Worm (Caenorhabditis elegans): ENCODE data around the gene C04G2.10.

DNA sequence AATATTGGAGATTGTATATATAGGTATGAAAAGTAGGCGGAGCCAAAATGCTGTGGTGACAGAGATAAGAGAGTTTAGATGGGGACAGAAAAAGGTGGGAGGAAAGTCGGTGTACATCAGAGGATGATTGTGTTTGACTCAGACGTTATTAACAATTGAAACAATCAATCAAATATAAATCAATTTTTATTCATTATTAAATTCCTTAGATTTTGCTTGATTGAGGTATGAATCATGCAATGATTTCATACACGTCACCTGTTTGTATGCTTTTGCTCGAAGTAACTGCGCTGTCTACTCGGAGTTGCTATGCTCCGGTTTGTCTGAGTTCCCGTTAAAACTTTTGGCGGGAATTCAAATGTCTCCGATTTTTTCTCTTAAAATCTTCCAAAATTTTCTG, at the start of gene C04G2.10:
- TF ChIP-seq elt-3 (tag; optimal IDR thresholded peaks at IDR 0.05) (no peak), lsy-2 (tag; optimal IDR thresholded peaks at IDR 0.05) (no peak), pha-4 (tag; optimal IDR thresholded peaks at IDR 0.05) (no peak)
